Fruit fly (Drosophila melanogaster): ENCODE measurements around the gene Glt.

Glt gene

dm6 chr2L:8697915-8698627, 25.6 kb downstream of the Glt start:
- TF ChIP-seq CG17801 (GFP tag; optimal IDR thresholded peaks at IDR 0.05; ENCODE audit: partially characterized antibody), result no peak

dm6 chr2L:8699895-8700314, 27.4 kb downstream of the Glt start:
- peak; percentile 54 for TF ChIP-seq CG17801 (GFP tag; optimal IDR thresholded peaks at IDR 0.05; ENCODE audit: partially characterized antibody)

- no peak for TF ChIP-seq CG17801 (GFP tag; optimal IDR thresholded peaks at IDR 0.05; ENCODE audit: partially characterized antibody)
Measured at dm6 chr2L:8700870-8701616, 28.5 kb downstream of the Glt start.

dm6 chr2L:8702907-8703626, 30.6 kb downstream of the Glt start:
- TF ChIP-seq CG17801 (GFP tag; optimal IDR thresholded peaks at IDR 0.05; ENCODE audit: partially characterized antibody), result no peak

- no peak for TF ChIP-seq CG17801 (GFP tag; optimal IDR thresholded peaks at IDR 0.05; ENCODE audit: partially characterized antibody)
Measured at dm6 chr2L:8704648-8705622, 32.4 kb downstream of the Glt start, which contains the start of gene CatB. Gene CatB, plus strand, starts transcription at chr2L:8705572.

dm6 chr2L:8707522-8707921, 35.0 kb downstream of the Glt start:
- no peak for TF ChIP-seq CG17801 (GFP tag; optimal IDR thresholded peaks at IDR 0.05; ENCODE audit: partially characterized antibody)

dm6 chr2L:8708399-8709077, 36.0 kb downstream of the Glt start:
- TF ChIP-seq CG17801 (GFP tag; optimal IDR thresholded peaks at IDR 0.05; ENCODE audit: partially characterized antibody), result no peak

- TF ChIP-seq CG17801 (GFP tag; optimal IDR thresholded peaks at IDR 0.05; ENCODE audit: partially characterized antibody), result no peak
Measured at dm6 chr2L:8709078-8709399, 36.5 kb downstream of the Glt start.

- TF ChIP-seq CG17801 (GFP tag; optimal IDR thresholded peaks at IDR 0.05; ENCODE audit: partially characterized antibody), result no peak
Measured at dm6 chr2L:8709413-8709812, 36.9 kb downstream of the Glt start, which contains the start of gene Hnf4. Gene Hnf4, minus strand, starts transcription at chr2L:8709611.

dm6 chr2L:8714513-8714912, 42.0 kb downstream of the Glt start:
- TF ChIP-seq CG17801 (GFP tag; optimal IDR thresholded peaks at IDR 0.05; ENCODE audit: partially characterized antibody), result no peak

- TF ChIP-seq CG17801 (GFP tag; optimal IDR thresholded peaks at IDR 0.05; ENCODE audit: partially characterized antibody), result no peak
Measured at dm6 chr2L:8715454-8715853, 43.0 kb downstream of the Glt start.

- TF ChIP-seq CG17801 (GFP tag; optimal IDR thresholded peaks at IDR 0.05; ENCODE audit: partially characterized antibody), result no peak
Measured at dm6 chr2L:8716383-8716782, 43.9 kb downstream of the Glt start.

- TF ChIP-seq CG17801 (GFP tag; optimal IDR thresholded peaks at IDR 0.05; ENCODE audit: partially characterized antibody), result peak; percentile 70
Measured at dm6 chr2L:8717618-8718336, 45.3 kb downstream of the Glt start.
